Fruit fly (Drosophila melanogaster): Measurements from ENCODE around the gene Vha100-4.
A peak's percentile ranks its signal among the peaks of the same experiment; 100 is the strongest.

The Vha100-4 gene

dm6 chr3R:18402549-18403429 is 13.2 kb upstream of the Vha100-4 start, which contains the start of the genes Wdr37 and koko (continued):
- peak; percentile 91 for TF ChIP-seq CG2202 (tag; optimal IDR thresholded peaks at IDR 0.05)
- TF ChIP-seq CG30431 (GFP tag; optimal IDR thresholded peaks at IDR 0.05) = peak; percentile 79
- peak; percentile 45 for TF ChIP-seq Bdp1 (GFP tag; optimal IDR thresholded peaks at IDR 0.05)
- no peak; the same call in none of the 3 replicates for TF ChIP-seq zfh1 (GFP tag; IDR thresholded peaks at IDR 0.05)
- TF ChIP-seq CG9876 (GFP tag; optimal IDR thresholded peaks at IDR 0.05) = peak; percentile 42
- peak; percentile 36 for TF ChIP-seq mirr (GFP tag; optimal IDR thresholded peaks at IDR 0.05)
- TF ChIP-seq btn (GFP tag; optimal IDR thresholded peaks at IDR 0.05) = peak; percentile 69

DNA sequence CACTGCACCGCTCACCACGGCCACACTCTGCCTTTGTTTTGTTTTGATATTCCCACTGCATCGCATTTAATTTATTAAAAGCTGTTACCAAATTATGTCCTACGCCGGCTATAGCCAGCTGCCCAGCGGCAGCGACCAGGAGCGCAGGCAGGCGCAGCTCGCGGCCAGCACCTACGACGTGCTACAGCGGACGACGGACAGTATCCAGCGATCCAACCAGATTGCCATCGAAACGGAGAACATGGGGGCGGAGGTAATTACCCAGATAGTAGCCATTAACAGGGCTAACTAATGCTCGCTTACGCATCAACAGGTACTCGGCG is 10.1 kb upstream of the Vha100-4 start:
- TF ChIP-seq tgo (GFP tag; IDR thresholded peaks at IDR 0.05) = no peak
- TF ChIP-seq cwo (GFP tag; optimal IDR thresholded peaks at IDR 0.05) = no peak
- TF ChIP-seq Mad (GFP tag; optimal IDR thresholded peaks at IDR 0.05) = no peak
- peak; percentile 18 for TF ChIP-seq Antp (GFP tag; optimal IDR thresholded peaks at IDR 0.05)
- 0 out of 2 replicates have a peak, but pooled peaks have one; percentile 3 for TF ChIP-seq amos (GFP tag; IDR thresholded peaks at IDR 0.05; ENCODE audit: partially characterized antibody)
- TF ChIP-seq HLH4C (GFP tag; IDR thresholded peaks at IDR 0.05; ENCODE audit: partially characterized antibody) = no peak
- TF ChIP-seq CG7357 (GFP tag; IDR thresholded peaks at IDR 0.05) = 0 out of 3 replicates have a peak, but pooled peaks have one; percentile 44
- TF ChIP-seq CG7963 (GFP tag; IDR thresholded peaks at IDR 0.05; ENCODE audit: partially characterized antibody) = 0 out of 3 replicates have a peak, but pooled peaks have one; percentile 48
- peak; percentile 3; the same call in 1 of the 2 replicates for TF ChIP-seq ato (GFP tag; IDR thresholded peaks at IDR 0.05; ENCODE audit: partially characterized antibody)
- TF ChIP-seq knrl (GFP tag; IDR thresholded peaks at IDR 0.05; ENCODE audit: partially characterized antibody) = peak; percentile 38; the same call in 1 of the 3 replicates
- no peak for TF ChIP-seq lov (optimal IDR thresholded peaks at IDR 0.05)
- 0 out of 3 replicates have a peak, but pooled peaks have one; percentile 2 for TF ChIP-seq lov (GFP tag; IDR thresholded peaks at IDR 0.05)
- TF ChIP-seq vvl (GFP tag; IDR thresholded peaks at IDR 0.05) = peak; percentile 47; the same call in 1 of the 2 replicates
- TF ChIP-seq zen (tag; optimal IDR thresholded peaks at IDR 0.05) = peak; percentile 29
- no peak for TF ChIP-seq CG15269 (tag; optimal IDR thresholded peaks at IDR 0.05)
- peak; percentile 91 for TF ChIP-seq Ets65A (GFP tag)
- TF ChIP-seq unc-4 (GFP tag; IDR thresholded peaks at IDR 0.05; ENCODE audit: partially characterized antibody) = 0 out of 2 replicates have a peak, but pooled peaks have one; percentile 15
- peak; percentile 5 for TF ChIP-seq CG3163 (GFP tag; optimal IDR thresholded peaks at IDR 0.05)
- no peak for TF ChIP-seq CG13296 (GFP tag; optimal IDR thresholded peaks at IDR 0.05)
- TF ChIP-seq Pdp1 (GFP tag; optimal IDR thresholded peaks at IDR 0.05) = peak in 1 of 2 experiments; percentile 22
- TF ChIP-seq CrebB (tag; optimal IDR thresholded peaks at IDR 0.05) = no peak
- peak; percentile 39 for TF ChIP-seq exex (tag; optimal IDR thresholded peaks at IDR 0.05)
- TF ChIP-seq Camta (GFP tag; optimal IDR thresholded peaks at IDR 0.05) = no peak
- TF ChIP-seq CG3847 (GFP tag; IDR thresholded peaks at IDR 0.05) = 0 out of 2 replicates have a peak, but pooled peaks have one; percentile 85
- TF ChIP-seq Med (GFP tag) = no peak
- peak; percentile 44; the same call in 1 of the 4 replicates for TF ChIP-seq Dll (GFP tag; IDR thresholded peaks at IDR 0.05; ENCODE audit: partially characterized antibody)
- TF ChIP-seq CG33213 (GFP tag; optimal IDR thresholded peaks at IDR 0.05) = peak; percentile 36
- peak; percentile 55 for TF ChIP-seq MESR4 (GFP tag; optimal IDR thresholded peaks at IDR 0.05)
- TF ChIP-seq CG8290 (GFP tag; optimal IDR thresholded peaks at IDR 0.05) = no peak
- peak in 1 of 2 experiments; percentile 14 for TF ChIP-seq CG8290 (tag; optimal IDR thresholded peaks at IDR 0.05)
- peak; percentile 61; the same call in 2 of the 4 replicates for TF ChIP-seq chinmo (GFP tag; IDR thresholded peaks at IDR 0.05; ENCODE audit: partially characterized antibody)
- peak; percentile 90 for TF ChIP-seq MBD-R2 (GFP tag; IDR thresholded peaks at IDR 0.05)

All from whole organism, embryonic.